Fruit fly (Drosophila melanogaster) whole organism, prepupa: Measurements from ENCODE around the gene Wdr33.

Source experiments
- CG32006 ChIP-seq: fragments of 200-800 bp; sonication (Bioruptor generic); optimal IDR thresholded peaks from 3 replicates; lab custom pipeline; 2017; ENCODE audit warnings: missing biosample characterization, mild to moderate bottlenecking, missing genetic modification characterization
- CG3919 ChIP-seq: fragments of 200-800 bp; sonication (Bioruptor generic); optimal IDR thresholded peaks from 3 replicates; lab custom pipeline; 2016; ENCODE audit warnings: missing biosample characterization, missing genetic modification characterization
- CG6163 ChIP-seq: fragments of 200-800 bp; sonication (Bioruptor generic); IDR thresholded peaks from 3 replicates; pipeline ENCODE4 v1.3.6; 2022; ENCODE audit warnings: missing biosample characterization, missing genetic modification characterization
- CG6276 ChIP-seq: fragments of 200-800 bp; sonication (Bioruptor generic); optimal IDR thresholded peaks from 2 replicates; lab custom pipeline; 2017; ENCODE audit warnings: missing biosample characterization, mild to moderate bottlenecking, missing genetic modification characterization
- Eip75B ChIP-seq: fragments of 200-800 bp; sonication (Bioruptor generic); optimal IDR thresholded peaks from 3 replicates; lab custom pipeline; 2016; ENCODE audit warnings: missing biosample characterization, missing genetic modification characterization
- Ets96B ChIP-seq: fragments of 200-800 bp; optimal IDR thresholded peaks from 2 replicates; lab custom pipeline; 2019; ENCODE audit warnings: missing biosample characterization, mild to moderate bottlenecking, missing genetic modification characterization, moderate library complexity
- Hr39 ChIP-seq: fragments of 200-800 bp; sonication (Bioruptor generic); optimal IDR thresholded peaks from 2 replicates; lab custom pipeline; 2016; ENCODE audit warnings: missing biosample characterization, missing genetic modification characterization
- Lpt ChIP-seq: fragments of 200-800 bp; sonication (Bioruptor generic); optimal IDR thresholded peaks from 3 replicates; lab custom pipeline; 2016; ENCODE audit warnings: missing biosample characterization, missing genetic modification characterization
- Met ChIP-seq: fragments of 200-800 bp; sonication (Bioruptor generic); optimal IDR thresholded peaks from 3 replicates; lab custom pipeline; 2016; ENCODE audit warnings: missing biosample characterization, missing genetic modification characterization
- Sox102F ChIP-seq: fragments of 200-800 bp; sonication (Bioruptor generic); optimal IDR thresholded peaks from 2 replicates; lab custom pipeline; 2016; ENCODE audit warnings: missing biosample characterization, mild to moderate bottlenecking, missing genetic modification characterization
- cyc ChIP-seq: fragments of 200-800 bp; sonication (Bioruptor generic); optimal IDR thresholded peaks from 3 replicates; lab custom pipeline; 2016; ENCODE audit warnings: missing biosample characterization, missing genetic modification characterization
- dac ChIP-seq: fragments of 200-800 bp; sonication (Bioruptor generic); optimal IDR thresholded peaks from 2 replicates; lab custom pipeline; 2017; ENCODE audit warnings: missing biosample characterization, mild to moderate bottlenecking, missing genetic modification characterization
- dsx ChIP-seq: fragments of 200-800 bp; optimal IDR thresholded peaks from 3 replicates; lab custom pipeline; 2019; ENCODE audit warnings: missing biosample characterization, mild to moderate bottlenecking, missing genetic modification characterization, moderate library complexity; ENCODE audit not compliant: poor library complexity, severe bottlenecking
- fkh ChIP-seq: fragments of 200-800 bp; sonication (Bioruptor generic); optimal IDR thresholded peaks from 3 replicates; lab custom pipeline; 2017; ENCODE audit warnings: missing biosample characterization, mild to moderate bottlenecking, missing genetic modification characterization, moderate library complexity

DNA sequence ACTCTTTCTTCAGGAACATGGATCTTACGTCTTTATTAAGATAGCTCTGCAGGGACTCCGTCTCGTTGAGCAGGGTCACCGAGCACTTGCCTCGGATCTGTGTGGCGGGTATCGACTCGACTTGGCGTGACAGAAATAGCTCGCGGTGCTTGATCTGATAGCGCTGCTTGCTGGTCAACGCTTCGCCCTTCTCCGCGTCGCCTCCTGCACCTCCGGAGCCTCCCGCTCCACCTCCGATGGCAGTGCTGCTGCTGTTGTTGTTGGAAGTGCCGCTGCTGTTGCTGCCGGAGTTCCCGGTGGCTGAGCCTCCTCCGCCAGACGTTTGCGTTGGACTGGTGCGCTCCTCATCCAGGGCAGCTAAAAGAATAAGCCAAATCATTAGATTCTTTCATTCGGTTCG, 17.0 kb upstream of the Wdr33 start:
- TF ChIP-seq Eip75B (GFP tag; lab: Kevin White, UChicago) (no peak), dac (no peak), Sox102F (no peak), Met (no peak), cyc (GFP tag; lab: Kevin White, UChicago) (no peak), CG6276 (GFP tag; lab: Kevin White, UChicago) (no peak), Hr39 (no peak), dsx (GFP tag; lab: Kevin White, UChicago) (no peak), CG3919 (no peak), CG6163 (GFP tag; lab: Robert Waterston, UW) (no peak), Lpt (GFP tag; lab: Kevin White, UChicago) (no peak), CG32006 (GFP tag; lab: Kevin White, UChicago) (no peak), fkh (GFP tag; lab: Kevin White, UChicago) (no peak), Ets96B (tag; lab: Kevin White, UChicago) (no peak)
